Fruit fly (Drosophila melanogaster): ENCODE results near the gene CG10621.

DNA sequence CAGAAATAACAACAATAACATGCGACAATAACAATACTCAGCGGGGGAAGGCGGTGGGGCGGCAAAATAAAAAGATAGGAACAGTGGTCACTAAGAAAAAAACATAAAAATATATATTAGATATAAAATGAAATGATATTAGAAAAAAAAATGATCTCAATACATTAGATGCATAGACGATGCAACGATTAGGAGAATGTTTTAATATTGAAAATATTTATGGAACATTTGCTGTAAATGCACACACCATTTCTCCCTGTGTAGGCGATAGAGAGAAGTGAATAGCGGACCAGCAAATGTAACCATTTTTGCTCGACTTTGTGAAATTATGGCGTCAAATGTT is 12.0 kb upstream of the CG10621 start:
- TF ChIP-seq CG8478 (optimal IDR thresholded peaks at IDR 0.05) (no peak), CTCF (optimal IDR thresholded peaks at IDR 0.05) (no peak)
